Worm (Caenorhabditis elegans) whole organism, L2 larva: Measurements from ENCODE around the gene Y41G9A.10.

Source experiments
- C34F6.9 ChIP-seq: fragments of 150-350 bp; optimal IDR thresholded peaks from 2 replicates; lab custom pipeline; 2014; ENCODE audit warnings: missing biosample characterization, missing genetic modification characterization
- F13H6.1 ChIP-seq: sonication (generic microtip); optimal IDR thresholded peaks from 2 replicates; lab custom pipeline; 2016; ENCODE audit warnings: missing genetic modification characterization, missing compliant biosample characterization
- R02D3.7 ChIP-seq: fragments of 150-350 bp; optimal IDR thresholded peaks from 2 replicates; lab custom pipeline; 2014; ENCODE audit warnings: missing biosample characterization, missing genetic modification characterization
- Y55F3AM.14 ChIP-seq: fragments of 200-800 bp; sonication (Bioruptor generic); optimal IDR thresholded peaks from 2 replicates; lab custom pipeline; 2018; ENCODE audit warnings: mild to moderate bottlenecking, missing genetic modification characterization, missing compliant biosample characterization
- ZK546.5 ChIP-seq: sonication (generic microtip); optimal IDR thresholded peaks from 2 replicates; lab custom pipeline; 2017; ENCODE audit warnings: missing biosample characterization, missing genetic modification characterization
- alr-1 ChIP-seq: fragments of 150-350 bp; optimal IDR thresholded peaks from 2 replicates; lab custom pipeline; 2014; ENCODE audit warnings: missing biosample characterization, missing genetic modification characterization
- ama-1 ChIP-seq: fragments of 150-350 bp; optimal IDR thresholded peaks from 2 replicates; lab custom pipeline; 2018; ENCODE audit warnings: inconsistent platforms
- blmp-1 ChIP-seq: sonication (generic microtip); optimal IDR thresholded peaks from 2 replicates; lab custom pipeline; 2017; ENCODE audit warnings: missing genetic modification characterization, mild to moderate bottlenecking, missing compliant biosample characterization, antibody characterized with exemption, moderate library complexity; ENCODE audit not compliant: insufficient read depth
- ceh-16 ChIP-seq: fragments of 150-350 bp; optimal IDR thresholded peaks from 2 replicates; lab custom pipeline; 2014; ENCODE audit warnings: missing biosample characterization, missing genetic modification characterization
- ceh-82 ChIP-seq: fragments of 150-350 bp; optimal IDR thresholded peaks from 2 replicates; lab custom pipeline; 2014; ENCODE audit warnings: missing biosample characterization, missing genetic modification characterization
- crh-2 ChIP-seq: sonication (generic microtip); optimal IDR thresholded peaks from 2 replicates; lab custom pipeline; 2017; ENCODE audit warnings: missing biosample characterization, missing genetic modification characterization
- elt-1 ChIP-seq: fragments of 150-350 bp; optimal IDR thresholded peaks from 2 replicates; lab custom pipeline; 2014; ENCODE audit warnings: missing biosample characterization, missing genetic modification characterization
- fos-1 ChIP-seq: fragments of 150-350 bp; optimal IDR thresholded peaks from 2 replicates; lab custom pipeline; 2014; ENCODE audit warnings: missing biosample characterization, missing genetic modification characterization
- gmeb-1 ChIP-seq: fragments of 150-350 bp; optimal IDR thresholded peaks from 2 replicates; lab custom pipeline; 2014; ENCODE audit warnings: missing biosample characterization, missing genetic modification characterization
- lin-11 ChIP-seq: fragments of 150-350 bp; sonication (generic microtip); optimal IDR thresholded peaks from 2 replicates; lab custom pipeline; 2014; ENCODE audit warnings: missing biosample characterization, missing genetic modification characterization, inconsistent platforms, mixed read lengths
- lin-13 ChIP-seq: fragments of 150-350 bp; optimal IDR thresholded peaks from 2 replicates; lab custom pipeline; 2014; ENCODE audit warnings: missing biosample characterization, missing genetic modification reagents, missing genetic modification characterization
- lsy-2 ChIP-seq, 2 experiments: fragments of 150-350 bp in 1 of 2; sonication (generic microtip) in 1 of 2; optimal IDR thresholded peaks; 2 replicates each; lab custom pipeline; 2014 to 2017; ENCODE audit warnings: missing biosample characterization in 2 of 2, missing genetic modification characterization in 2 of 2
- mdl-1 ChIP-seq, 2 experiments: fragments of 150-350 bp in 1 of 2; sonication (generic microtip) in 1 of 2; optimal IDR thresholded peaks; 2 replicates each; lab custom pipeline; 2017; ENCODE audit warnings: missing biosample characterization in 2 of 2, missing genetic modification characterization in 2 of 2
- nhr-11 ChIP-seq: fragments of 150-350 bp; optimal IDR thresholded peaks from 2 replicates; lab custom pipeline; 2014; ENCODE audit warnings: missing biosample characterization, missing genetic modification characterization
- nhr-12 ChIP-seq: fragments of 150-350 bp; optimal IDR thresholded peaks from 2 replicates; lab custom pipeline; 2014; ENCODE audit warnings: missing biosample characterization, missing genetic modification characterization
- nhr-129 ChIP-seq: fragments of 150-350 bp; optimal IDR thresholded peaks from 2 replicates; lab custom pipeline; 2014; ENCODE audit warnings: missing biosample characterization, missing genetic modification characterization
- nhr-21 ChIP-seq: fragments of 150-350 bp; optimal IDR thresholded peaks from 2 replicates; lab custom pipeline; 2014; ENCODE audit warnings: missing biosample characterization, missing genetic modification characterization
- nhr-23 ChIP-seq: fragments of 150-350 bp; optimal IDR thresholded peaks from 2 replicates; lab custom pipeline; 2014; ENCODE audit warnings: missing biosample characterization, missing genetic modification reagents, missing genetic modification characterization
- nhr-237 ChIP-seq: fragments of 150-350 bp; optimal IDR thresholded peaks from 2 replicates; lab custom pipeline; 2014; ENCODE audit warnings: missing biosample characterization, missing genetic modification characterization
- nhr-25 ChIP-seq: fragments of 150-350 bp; sonication (generic microtip); optimal IDR thresholded peaks from 3 replicates; lab custom pipeline; 2014; ENCODE audit warnings: missing biosample characterization, missing genetic modification characterization
- nhr-77 ChIP-seq: fragments of 150-350 bp; optimal IDR thresholded peaks from 2 replicates; lab custom pipeline; 2014; ENCODE audit warnings: missing biosample characterization, missing genetic modification characterization
- sem-4 ChIP-seq: fragments of 150-350 bp; optimal IDR thresholded peaks from 2 replicates; lab custom pipeline; 2014; ENCODE audit warnings: missing biosample characterization, missing genetic modification reagents, missing genetic modification characterization
- sma-3 ChIP-seq: sonication (generic microtip); optimal IDR thresholded peaks from 2 replicates; lab custom pipeline; 2016; ENCODE audit warnings: missing genetic modification reagents, missing genetic modification characterization, missing compliant biosample characterization
- sma-9 ChIP-seq, 2 experiments: fragments of 150-350 bp in 1 of 2; sonication (generic microtip) in 1 of 2; optimal IDR thresholded peaks; 2 replicates each; lab custom pipeline; 2014 to 2016; ENCODE audit warnings: missing genetic modification characterization in 2 of 2, mild to moderate bottlenecking in 1 of 2, missing biosample characterization in 1 of 2, missing compliant biosample characterization in 1 of 2, missing genetic modification reagents in 1 of 2, moderate library complexity in 1 of 2
- snpc-4 ChIP-seq: fragments of 150-350 bp; optimal IDR thresholded peaks from 2 replicates; lab custom pipeline; 2014; ENCODE audit warnings: missing biosample characterization, missing genetic modification characterization
- unc-39 ChIP-seq: fragments of 150-350 bp; optimal IDR thresholded peaks from 2 replicates; lab custom pipeline; 2014; ENCODE audit warnings: missing biosample characterization, missing genetic modification characterization
- unc-55 ChIP-seq: fragments of 150-350 bp; sonication (generic microtip); optimal IDR thresholded peaks from 3 replicates; lab custom pipeline; 2014; ENCODE audit warnings: missing biosample characterization, missing genetic modification reagents, missing genetic modification characterization
- unc-62 ChIP-seq: fragments of 150-350 bp; optimal IDR thresholded peaks from 2 replicates; lab custom pipeline; 2014; ENCODE audit warnings: missing biosample characterization, missing genetic modification reagents, missing genetic modification characterization
- zag-1 ChIP-seq: fragments of 150-350 bp; optimal IDR thresholded peaks from 2 replicates; lab custom pipeline; 2014; ENCODE audit warnings: missing biosample characterization, missing genetic modification characterization
- ztf-11 ChIP-seq: sonication (generic microtip); optimal IDR thresholded peaks from 2 replicates; lab custom pipeline; 2017; ENCODE audit warnings: missing biosample characterization, missing genetic modification characterization
- ztf-4 ChIP-seq: fragments of 150-350 bp; optimal IDR thresholded peaks from 2 replicates; lab custom pipeline; 2014; ENCODE audit warnings: missing biosample characterization, missing genetic modification characterization

The Y41G9A.10 gene

DNA sequence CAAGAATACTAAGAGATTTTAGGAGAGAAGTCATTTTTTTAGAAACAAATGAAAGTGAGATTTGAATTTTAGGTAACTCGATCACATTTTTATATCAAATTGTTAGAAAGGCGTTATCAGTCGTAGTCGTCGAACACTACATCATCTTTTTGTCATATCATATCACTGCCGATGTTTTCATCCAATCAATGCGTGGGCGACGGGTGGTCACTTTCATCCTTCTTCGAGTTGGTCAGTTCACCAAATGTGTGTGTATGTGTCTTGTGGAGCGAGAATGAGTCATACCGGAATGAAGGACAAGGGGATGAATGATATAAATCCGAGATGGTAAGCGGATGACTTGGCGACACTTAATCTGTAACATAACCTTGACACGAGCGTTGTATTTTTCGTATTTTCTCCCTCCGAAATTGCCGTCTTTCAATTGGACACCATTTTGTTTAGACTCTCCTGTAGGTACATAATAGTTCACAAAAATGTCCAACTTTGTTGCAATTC lies at the start of gene Y41G9A.10, which contains the start of gene Y41G9A.5:
Gene Y41G9A.10 (minus strand): TSS at position 51 of the 498 bp plus-strand sequence.
Gene Y41G9A.5 (plus strand): TSS at position 160 of the 498 bp plus-strand sequence.
- TF ChIP-seq nhr-21 (tag; lab: Kevin White, UChicago) (peak; percentile 38), sma-9 (GFP tag; optimal IDR thresholded peaks at IDR 0.05; lab: Kevin White, UChicago) (peak; percentile 44), sma-9 (tag; optimal IDR thresholded peaks at IDR 0.05; lab: Kevin White, UChicago) (no peak), nhr-25 (tag; lab: Kevin White, UChicago) (peak; percentile 22), nhr-77 (tag; lab: Kevin White, UChicago) (no peak), blmp-1 (tag; lab: Kevin White, UChicago) (peak; percentile 36), nhr-11 (tag; lab: Kevin White, UChicago) (no peak), nhr-129 (tag; lab: Kevin White, UChicago) (peak; percentile 31), fos-1 (tag; lab: Kevin White, UChicago) (peak; percentile 34), sma-3 (peak; percentile 61)

ce11 chrX:2990145-2990544 lies 43.8 kb upstream of the Y41G9A.10 start:
- TF ChIP-seq ZK546.5 (tag; lab: Kevin White, UChicago): no peak
- no peak for TF ChIP-seq ceh-82 (tag; lab: Kevin White, UChicago)
- no peak for TF ChIP-seq nhr-129 (tag; lab: Kevin White, UChicago)
- no peak for TF ChIP-seq gmeb-1
- TF ChIP-seq nhr-12 (tag; lab: Kevin White, UChicago): no peak
- TF ChIP-seq nhr-77 (tag; lab: Kevin White, UChicago): no peak
- no peak for TF ChIP-seq nhr-23 (tag; lab: Kevin White, UChicago)
- TF ChIP-seq unc-55 (GFP tag; lab: Kevin White, UChicago): no peak
- TF ChIP-seq C34F6.9 (tag; lab: Kevin White, UChicago): no peak
- no peak for TF ChIP-seq nhr-11 (tag; lab: Kevin White, UChicago)
- no peak for TF ChIP-seq fos-1 (tag; lab: Kevin White, UChicago)
- TF ChIP-seq sem-4 (tag; lab: Kevin White, UChicago): no peak
- no peak for TF ChIP-seq crh-2 (tag; lab: Kevin White, UChicago)
- TF ChIP-seq lin-11 (tag; lab: Kevin White, UChicago): no peak
- no peak for TF ChIP-seq unc-62 (GFP tag; lab: Kevin White, UChicago)
- no peak for TF ChIP-seq ama-1 (lab: Kevin White, UChicago)

- TF ChIP-seq lsy-2 (tag; optimal IDR thresholded peaks at IDR 0.05; lab: Kevin White, UChicago) (no peak), R02D3.7 (no peak), alr-1 (tag; lab: Kevin White, UChicago) (no peak), ztf-11 (tag; lab: Kevin White, UChicago) (no peak), blmp-1 (tag; lab: Kevin White, UChicago) (no peak), C34F6.9 (tag; lab: Kevin White, UChicago) (no peak), elt-1 (tag; lab: Kevin White, UChicago) (no peak), unc-39 (tag; lab: Kevin White, UChicago) (no peak), sma-9 (GFP tag; optimal IDR thresholded peaks at IDR 0.05; lab: Kevin White, UChicago) (no peak), sma-9 (tag; optimal IDR thresholded peaks at IDR 0.05; lab: Kevin White, UChicago) (no peak), snpc-4 (tag; lab: Kevin White, UChicago) (no peak), nhr-11 (tag; lab: Kevin White, UChicago) (no peak), nhr-237 (tag; lab: Kevin White, UChicago) (no peak), lin-13 (GFP tag; lab: Kevin White, UChicago) (no peak), nhr-23 (tag; lab: Kevin White, UChicago) (no peak), ceh-16 (tag; lab: Kevin White, UChicago) (no peak), Y55F3AM.14 (no peak), nhr-25 (tag; lab: Kevin White, UChicago) (no peak), crh-2 (tag; lab: Kevin White, UChicago) (no peak)
These were observed 37.6 kb upstream of the Y41G9A.10 start, which contains the start of gene osm-5 for ce11 chrX:2983996-2984395. Gene osm-5 (plus strand): TSS chrX:2984263.

DNA sequence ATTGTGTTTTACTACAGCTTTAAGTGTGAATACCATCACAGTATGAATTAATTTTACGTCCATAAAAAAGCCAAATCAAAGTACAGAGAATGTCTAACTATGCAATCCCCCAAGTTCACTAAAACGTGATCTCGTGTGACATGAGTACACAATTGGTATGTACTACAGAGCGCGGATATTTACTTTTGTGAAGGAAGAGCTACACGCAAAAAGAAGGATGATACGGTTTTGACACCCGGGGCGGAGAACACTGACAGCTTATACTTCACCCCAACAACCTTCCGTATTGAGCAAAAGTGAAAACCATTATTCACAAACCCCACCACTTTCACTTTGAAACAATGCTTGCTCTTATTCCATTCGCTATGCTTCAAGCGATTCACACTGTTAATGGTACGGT lies 35.4 kb upstream of the Y41G9A.10 start, which contains the start of gene nspg-5:
Gene nspg-5 (plus strand): TSS at position 301 of the 400 bp plus-strand sequence.
- TF ChIP-seq lsy-2 (tag; optimal IDR thresholded peaks at IDR 0.05; lab: Kevin White, UChicago) (no peak), mdl-1 (tag; optimal IDR thresholded peaks at IDR 0.05; lab: Kevin White, UChicago) (no peak), nhr-77 (tag; lab: Kevin White, UChicago) (no peak), nhr-129 (tag; lab: Kevin White, UChicago) (no peak), ztf-4 (no peak), nhr-12 (tag; lab: Kevin White, UChicago) (no peak), F13H6.1 (tag; lab: Kevin White, UChicago) (no peak), blmp-1 (tag; lab: Kevin White, UChicago) (no peak), ceh-16 (tag; lab: Kevin White, UChicago) (no peak), nhr-237 (tag; lab: Kevin White, UChicago) (no peak), lin-11 (tag; lab: Kevin White, UChicago) (no peak), C34F6.9 (tag; lab: Kevin White, UChicago) (no peak), unc-62 (GFP tag; lab: Kevin White, UChicago) (no peak), ZK546.5 (tag; lab: Kevin White, UChicago) (no peak), zag-1 (tag; lab: Kevin White, UChicago) (no peak), sma-9 (GFP tag; optimal IDR thresholded peaks at IDR 0.05; lab: Kevin White, UChicago) (no peak), sma-9 (tag; optimal IDR thresholded peaks at IDR 0.05; lab: Kevin White, UChicago) (no peak), R02D3.7 (no peak), elt-1 (tag; lab: Kevin White, UChicago) (no peak), nhr-25 (tag; lab: Kevin White, UChicago) (no peak)
